Worm (Caenorhabditis elegans) whole organism, midembryonic: ENCODE data around the gene Y53G8AR.9.

Experiments used
- T22C8.4 ChIP-seq: fragments of 200-800 bp; sonication (Bioruptor generic); IDR thresholded peaks from 2 replicates; pipeline ENCODE4 v1.3.6; 2022; ENCODE audit warnings: missing genetic modification characterization, missing compliant biosample characterization
- cog-1 ChIP-seq: sonication (generic microtip); optimal IDR thresholded peaks from 2 replicates; lab custom pipeline; 2016; ENCODE audit warnings: missing genetic modification characterization, missing compliant biosample characterization
- klf-2 ChIP-seq: fragments of 200-800 bp; sonication (Bioruptor generic); conservative IDR thresholded peaks from 2 replicates; pipeline ENCODE4 v1.3.6; 2022; ENCODE audit warnings: missing genetic modification reagents, missing genetic modification characterization, missing compliant biosample characterization
- ref-1 ChIP-seq: fragments of 200-800 bp; sonication (Bioruptor generic); conservative IDR thresholded peaks from 2 replicates; pipeline ENCODE4 v1.3.6; 2022; ENCODE audit warnings: missing genetic modification reagents, missing genetic modification characterization, missing compliant biosample characterization
- tab-1 ChIP-seq: fragments of 200-800 bp; sonication (Bioruptor generic); IDR thresholded peaks from 2 replicates; pipeline ENCODE4 v1.3.6; 2022; ENCODE audit warnings: missing genetic modification characterization, missing compliant biosample characterization
- ztf-23 ChIP-seq: fragments of 200-800 bp; sonication (Bioruptor generic); IDR thresholded peaks from 2 replicates; pipeline ENCODE4 v1.3.6; 2022; ENCODE audit warnings: missing genetic modification reagents, missing genetic modification characterization, missing compliant biosample characterization
- ztf-29 ChIP-seq: fragments of 200-800 bp; sonication (Bioruptor generic); IDR thresholded peaks from 2 replicates; pipeline ENCODE4 v1.3.6; 2022; ENCODE audit warnings: missing genetic modification reagents, missing genetic modification characterization, missing compliant biosample characterization

ce11 chrIII:3343463-3343862 lies 22.4 kb upstream of the Y53G8AR.9 start:
- TF ChIP-seq ref-1 (no peak), cog-1 (no peak), klf-2 (GFP tag; lab: Robert Waterston, UW) (no peak), tab-1 (GFP tag; lab: Robert Waterston, UW) (no peak), T22C8.4 (GFP tag; lab: Robert Waterston, UW) (no peak), ztf-23 (no peak), ztf-29 (GFP tag; lab: Robert Waterston, UW) (no peak)
